Worm (Caenorhabditis elegans) whole organism, young adult: Measurements from ENCODE around the gene F54F7.6.

Experiments used
- D2030.7 ChIP-seq: fragments of 200-800 bp; sonication (Bioruptor generic); IDR thresholded peaks from 2 replicates; pipeline ENCODE4 v1.3.6; 2022; ENCODE audit warnings: missing genetic modification reagents, missing genetic modification characterization, missing compliant biosample characterization
- ZK185.1 ChIP-seq: sonication (generic microtip); optimal IDR thresholded peaks from 2 replicates; lab custom pipeline; 2016; ENCODE audit warnings: mild to moderate bottlenecking, missing genetic modification characterization, missing compliant biosample characterization; ENCODE audit not compliant: poor library complexity, severe bottlenecking
- dpff-1 ChIP-seq: sonication (generic microtip); optimal IDR thresholded peaks from 2 replicates; lab custom pipeline; 2017; ENCODE audit warnings: mild to moderate bottlenecking, missing genetic modification characterization, missing compliant biosample characterization
- egl-44 ChIP-seq: fragments of 200-800 bp; sonication (Bioruptor generic); IDR thresholded peaks from 2 replicates; pipeline ENCODE4 v1.3.6; 2022; ENCODE audit warnings: missing genetic modification reagents, missing genetic modification characterization, missing compliant biosample characterization
- nhr-90 ChIP-seq: sonication (generic microtip); optimal IDR thresholded peaks from 2 replicates; lab custom pipeline; 2016; ENCODE audit warnings: missing genotype, mild to moderate bottlenecking, missing genetic modification characterization, missing compliant biosample characterization
- unc-130 ChIP-seq: sonication (generic microtip); optimal IDR thresholded peaks from 2 replicates; lab custom pipeline; 2016; ENCODE audit warnings: missing genetic modification reagents, missing genetic modification characterization, missing compliant biosample characterization
- ztf-3 ChIP-seq: fragments of 200-800 bp; sonication (Bioruptor generic); optimal IDR thresholded peaks from 2 replicates; lab custom pipeline; 2018; ENCODE audit warnings: mild to moderate bottlenecking, missing genetic modification characterization, missing compliant biosample characterization

- no peak for TF ChIP-seq D2030.7 (GFP tag; lab: Robert Waterston, UW)
- no peak for TF ChIP-seq unc-130 (GFP tag; lab: Kevin White, UChicago)
- no peak for TF ChIP-seq egl-44 (GFP tag; lab: Robert Waterston, UW)
- TF ChIP-seq dpff-1 (tag; lab: Kevin White, UChicago): no peak
- no peak for TF ChIP-seq ztf-3
- no peak for TF ChIP-seq nhr-90 (tag; lab: Kevin White, UChicago)
- TF ChIP-seq ZK185.1 (tag; lab: Kevin White, UChicago): no peak
Measured at ce11 chrX:11826892-11827291, 38.3 kb upstream of the F54F7.6 start.
